Fruit fly (Drosophila melanogaster): ENCODE measurements around the gene CG1409.

Gene CG1409

dm6 chrX:7892539-7892899 is 34.5 kb downstream of the CG1409 start (continued):
- TF ChIP-seq D (optimal IDR thresholded peaks at IDR 0.05) (no peak), D (GFP tag; optimal IDR thresholded peaks at IDR 0.05) (peak; percentile 13), dmrt11E (tag; optimal IDR thresholded peaks at IDR 0.05) (peak; percentile 53), ara (GFP tag; IDR thresholded peaks at IDR 0.05) (no peak), CG2120 (GFP tag; optimal IDR thresholded peaks at IDR 0.05) (peak; percentile 14), CG4820 (GFP tag; optimal IDR thresholded peaks at IDR 0.05) (no peak), CG30020 (tag; optimal IDR thresholded peaks at IDR 0.05) (no peak), sens-2 (GFP tag; IDR thresholded peaks at IDR 0.05) (no peak), schlank (tag; optimal IDR thresholded peaks at IDR 0.05) (no peak), sug (tag; optimal IDR thresholded peaks at IDR 0.05) (no peak), corto (GFP tag; optimal IDR thresholded peaks at IDR 0.05) (no peak), h (optimal IDR thresholded peaks at IDR 0.05) (no peak), hb (GFP tag; IDR thresholded peaks at IDR 0.05; ENCODE audit: partially characterized antibody) (no peak), CG1792 (GFP tag; optimal IDR thresholded peaks at IDR 0.05) (no peak), odd (GFP tag; optimal IDR thresholded peaks at IDR 0.05) (no peak), amos (GFP tag; IDR thresholded peaks at IDR 0.05; ENCODE audit: partially characterized antibody) (no peak), NfI (GFP tag; optimal IDR thresholded peaks at IDR 0.05) (no peak), row (GFP tag; IDR thresholded peaks at IDR 0.05) (0 out of 3 replicates have a peak, but pooled peaks have one; percentile 16), MESR4 (GFP tag; optimal IDR thresholded peaks at IDR 0.05) (no peak), shn (GFP tag; optimal IDR thresholded peaks at IDR 0.05) (no peak), ac (GFP tag; optimal IDR thresholded peaks at IDR 0.05) (peak; percentile 35), chinmo (GFP tag; IDR thresholded peaks at IDR 0.05; ENCODE audit: partially characterized antibody) (no peak), CG13775 (GFP tag; optimal IDR thresholded peaks at IDR 0.05) (peak; percentile 5), mld (GFP tag; IDR thresholded peaks at IDR 0.05; ENCODE audit: partially characterized antibody) (no peak), ewg (GFP tag; optimal IDR thresholded peaks at IDR 0.05) (no peak), bbx (GFP tag; IDR thresholded peaks at IDR 0.05; ENCODE audit: partially characterized antibody) (no peak), CG11398 (GFP tag; optimal IDR thresholded peaks at IDR 0.05) (no peak), Camta (GFP tag; optimal IDR thresholded peaks at IDR 0.05) (no peak), CG32532 (GFP tag; IDR thresholded peaks at IDR 0.05) (no peak), CG9609 (GFP tag; optimal IDR thresholded peaks at IDR 0.05) (no peak), Optix (GFP tag; IDR thresholded peaks at IDR 0.05) (no peak), onecut (GFP tag; IDR thresholded peaks at IDR 0.05) (no peak), gfzf (GFP tag; optimal IDR thresholded peaks at IDR 0.05) (no peak), CG6272 (GFP tag; IDR thresholded peaks at IDR 0.05) (no peak), CG2116 (GFP tag; optimal IDR thresholded peaks at IDR 0.05) (no peak), CG31365 (tag; optimal IDR thresholded peaks at IDR 0.05) (no peak), peb (GFP tag; IDR thresholded peaks at IDR 0.05) (no peak), Meics (GFP tag; optimal IDR thresholded peaks at IDR 0.05) (no peak), CG42726 (GFP tag; IDR thresholded peaks at IDR 0.05; ENCODE audit: partially characterized antibody) (no peak), sc (optimal IDR thresholded peaks at IDR 0.05) (no peak), sc (GFP tag; optimal IDR thresholded peaks at IDR 0.05) (no peak), hth (optimal IDR thresholded peaks at IDR 0.05) (no peak), Dip2 (GFP tag; IDR thresholded peaks at IDR 0.05) (no peak), CG10267 (tag; optimal IDR thresholded peaks at IDR 0.05) (peak; percentile 10), CG15696 (tag; optimal IDR thresholded peaks at IDR 0.05) (peak; percentile 77), Rfx (GFP tag; IDR thresholded peaks at IDR 0.05) (no peak), ATbp (GFP tag; optimal IDR thresholded peaks at IDR 0.05) (no peak), CG13624 (GFP tag; optimal IDR thresholded peaks at IDR 0.05) (no peak), abd-A (tag; optimal IDR thresholded peaks at IDR 0.05) (no peak), tio (GFP tag; optimal IDR thresholded peaks at IDR 0.05) (peak; percentile 6), Opbp (GFP tag; IDR thresholded peaks at IDR 0.05; ENCODE audit: partially characterized antibody) (no peak), Dll (GFP tag; IDR thresholded peaks at IDR 0.05; ENCODE audit: partially characterized antibody) (no peak)

Measured in whole organism, embryonic.